Worm (Caenorhabditis elegans) whole organism, young adult: Measurements from ENCODE around the gene col-73.
A peak's percentile ranks its signal among the peaks of the same experiment; 100 is the strongest.

ENCODE experiments used
- F22D6.2 ChIP-seq: sonication (generic microtip); optimal IDR thresholded peaks from 2 replicates; lab custom pipeline; 2016; ENCODE audit warnings: mild to moderate bottlenecking, missing genetic modification characterization, missing compliant biosample characterization
- ama-1 ChIP-seq, 3 experiments: fragments of 150-350 bp in 1 of 3; sonication (generic microtip) in 2 of 3; optimal IDR thresholded peaks; 2 replicates each; lab custom pipeline; 2014 to 2018; ENCODE audit warnings: missing biosample characterization in 2 of 3, missing genetic modification characterization in 2 of 3, missing genetic modification reagents in 2 of 3
- chd-7 ChIP-seq: sonication (generic microtip); optimal IDR thresholded peaks from 2 replicates; lab custom pipeline; 2016; ENCODE audit warnings: mild to moderate bottlenecking, missing genetic modification characterization, moderate library complexity, missing compliant biosample characterization
- dpl-1 ChIP-seq: fragments of 150-350 bp; optimal IDR thresholded peaks from 2 replicates; lab custom pipeline; 2014; ENCODE audit warnings: missing biosample characterization, missing genetic modification reagents, missing genetic modification characterization
- efl-1 ChIP-seq: fragments of 150-350 bp; optimal IDR thresholded peaks from 2 replicates; lab custom pipeline; 2014; ENCODE audit warnings: missing biosample characterization, missing genetic modification reagents, missing genetic modification characterization
- somi-1 ChIP-seq: fragments of 200-800 bp; sonication (Bioruptor generic); optimal IDR thresholded peaks from 2 replicates; lab custom pipeline; 2018; ENCODE audit warnings: mild to moderate bottlenecking, missing genetic modification characterization, missing compliant biosample characterization
- tlf-1 ChIP-seq: fragments of 200-800 bp; sonication (Bioruptor generic); optimal IDR thresholded peaks from 2 replicates; lab custom pipeline; 2018; ENCODE audit warnings: mild to moderate bottlenecking, missing genetic modification characterization, missing compliant biosample characterization

DNA sequence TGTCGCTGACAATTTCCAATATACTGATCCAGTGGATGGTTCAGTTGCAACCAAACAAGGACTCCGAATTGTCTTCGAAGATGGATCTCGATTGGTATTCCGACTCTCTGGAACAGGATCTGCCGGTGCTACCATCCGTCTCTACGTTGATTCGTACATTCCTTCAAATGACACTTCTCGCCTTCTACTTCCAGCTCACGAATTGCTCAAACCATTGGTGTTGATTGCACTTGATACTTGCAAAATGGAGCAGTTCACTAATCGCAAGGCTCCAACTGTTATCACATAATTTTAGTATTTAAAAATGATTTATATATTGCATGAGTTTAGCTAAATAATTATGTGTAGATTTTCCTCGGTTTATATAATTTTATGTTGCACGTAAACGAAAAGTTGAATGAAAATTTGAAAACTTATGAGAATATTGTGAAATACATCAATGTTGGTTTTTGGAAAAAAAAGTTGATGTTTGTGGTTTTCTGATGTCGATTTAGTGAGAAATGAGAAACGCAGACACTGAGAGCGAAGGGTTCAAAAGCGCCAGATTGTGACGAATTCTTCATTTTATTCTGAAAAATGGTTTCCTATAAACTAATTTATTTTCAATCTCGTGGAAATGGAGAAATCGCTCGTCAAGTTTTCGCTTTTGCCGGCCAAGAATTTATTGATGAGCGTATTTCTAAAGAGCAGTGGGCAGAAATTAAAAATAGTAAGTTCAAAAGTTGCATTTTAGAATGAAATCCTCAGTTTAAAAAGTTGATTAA lies 18.3 kb upstream of the col-73 start, which contains the start of gene gst-9:
- TF ChIP-seq efl-1 (GFP tag; lab: Kevin White, UChicago) (no peak), chd-7 (tag; lab: Kevin White, UChicago) (peak; percentile 28), ama-1 (optimal IDR thresholded peaks at IDR 0.05; lab: Kevin White, UChicago) (peak; percentile 54), ama-1 (GFP tag; optimal IDR thresholded peaks at IDR 0.05; lab: Kevin White, UChicago) (no peak), somi-1 (GFP tag; lab: Kevin White, UChicago) (no peak), tlf-1 (GFP tag; lab: Kevin White, UChicago) (peak; percentile 80), dpl-1 (no peak), F22D6.2 (no peak)
